Worm (Caenorhabditis elegans): Measurements from ENCODE around the gene F07F6.1.

DNA sequence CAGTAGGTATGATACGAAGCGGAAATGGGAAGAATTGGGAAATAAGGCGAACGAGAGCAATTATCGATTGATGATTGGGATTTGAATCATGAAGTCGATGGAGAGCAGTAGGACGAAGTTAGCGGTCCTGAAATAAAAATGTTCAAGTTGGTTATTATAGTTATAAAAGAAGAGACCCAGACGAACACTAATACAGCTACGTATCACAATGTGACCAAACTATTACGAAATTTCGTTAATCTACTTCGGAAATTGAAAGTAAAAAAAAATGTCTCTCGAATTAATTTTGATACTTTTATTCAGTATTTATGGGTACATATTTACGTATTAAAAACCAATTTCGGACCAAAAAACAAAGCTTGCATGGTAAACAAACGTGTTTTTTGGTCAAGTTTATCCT, 11.2 kb upstream of the F07F6.1 start:
- TF ChIP-seq him-1 (tag; optimal IDR thresholded peaks at IDR 0.05) (no peak), dao-5 (tag; optimal IDR thresholded peaks at IDR 0.05) (no peak), W03F9.2 (tag; optimal IDR thresholded peaks at IDR 0.05) (no peak)

All from whole organism, L4/young adult.